Fruit fly (Drosophila melanogaster): ENCODE data around the gene CG7275.

Gene CG7275

DNA sequence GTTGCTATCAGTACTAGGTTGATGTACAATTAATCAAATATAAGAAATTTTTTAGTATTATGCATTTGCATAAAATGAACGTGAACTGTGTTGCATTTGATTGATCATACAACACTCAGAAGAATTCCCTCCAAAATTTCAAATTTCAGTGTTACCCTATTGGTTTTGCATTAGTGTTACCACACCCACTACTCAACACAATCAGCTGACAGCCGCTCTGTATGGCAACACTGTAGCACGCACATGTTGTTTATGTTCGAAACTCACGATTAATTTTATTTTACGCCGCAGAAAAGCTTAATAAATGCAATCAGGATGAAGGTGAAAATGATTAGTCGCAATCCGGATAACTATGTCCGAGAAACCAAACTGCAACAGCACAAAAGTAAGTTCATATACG is at the start of gene CG7275:
Gene CG7275 (plus strand): TSS at position 215 of the 400 bp plus-strand sequence.
- no peak for TF ChIP-seq noc (tag; optimal IDR thresholded peaks at IDR 0.05)

DNA sequence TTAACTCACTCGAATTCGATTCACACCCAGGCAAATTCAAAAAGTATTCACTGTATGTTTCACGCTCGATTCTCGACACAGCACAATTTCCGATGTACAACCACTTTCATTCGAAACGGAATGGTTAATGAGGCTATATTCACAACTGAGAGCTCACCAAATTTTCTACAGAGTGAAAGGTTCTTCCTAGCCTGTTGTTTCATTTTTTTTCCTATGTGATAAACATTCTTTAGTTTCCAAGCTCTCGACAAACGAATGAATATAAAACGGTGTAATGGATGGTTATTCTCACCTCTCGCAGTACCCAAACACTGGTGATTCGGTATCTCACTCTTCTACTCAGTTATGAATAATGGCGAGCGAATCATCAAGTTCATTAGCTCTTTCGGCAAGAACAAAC is 24.7 kb upstream of the CG7275 start, which contains the start of gene cocoon:
Gene cocoon (minus strand): TSS at position 101 of the 400 bp plus-strand sequence.
- TF ChIP-seq noc (tag; optimal IDR thresholded peaks at IDR 0.05), result no peak

DNA sequence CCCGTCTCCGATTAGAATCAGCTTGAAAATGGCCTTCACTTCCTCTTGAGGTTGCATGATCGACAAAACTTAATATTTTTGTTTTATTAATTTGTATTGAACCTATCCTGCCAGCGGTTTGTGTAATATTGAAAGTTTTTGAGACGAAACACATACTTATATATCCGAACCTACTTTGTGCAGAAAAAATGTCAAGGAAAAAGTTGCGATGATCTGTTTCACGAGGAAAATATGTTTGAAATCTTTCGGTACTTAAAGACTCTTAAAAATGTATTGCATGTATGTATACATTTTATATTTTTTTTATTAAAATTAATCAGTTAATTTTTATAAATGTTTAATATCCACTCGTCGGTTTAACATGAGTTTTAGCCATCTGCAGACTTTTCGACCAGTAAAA is 13.5 kb upstream of the CG7275 start, which contains the start of gene Ran-like:
Gene Ran-like (minus strand): TSS at position 101 of the 400 bp plus-strand sequence.
- TF ChIP-seq noc (tag; optimal IDR thresholded peaks at IDR 0.05), result no peak

DNA sequence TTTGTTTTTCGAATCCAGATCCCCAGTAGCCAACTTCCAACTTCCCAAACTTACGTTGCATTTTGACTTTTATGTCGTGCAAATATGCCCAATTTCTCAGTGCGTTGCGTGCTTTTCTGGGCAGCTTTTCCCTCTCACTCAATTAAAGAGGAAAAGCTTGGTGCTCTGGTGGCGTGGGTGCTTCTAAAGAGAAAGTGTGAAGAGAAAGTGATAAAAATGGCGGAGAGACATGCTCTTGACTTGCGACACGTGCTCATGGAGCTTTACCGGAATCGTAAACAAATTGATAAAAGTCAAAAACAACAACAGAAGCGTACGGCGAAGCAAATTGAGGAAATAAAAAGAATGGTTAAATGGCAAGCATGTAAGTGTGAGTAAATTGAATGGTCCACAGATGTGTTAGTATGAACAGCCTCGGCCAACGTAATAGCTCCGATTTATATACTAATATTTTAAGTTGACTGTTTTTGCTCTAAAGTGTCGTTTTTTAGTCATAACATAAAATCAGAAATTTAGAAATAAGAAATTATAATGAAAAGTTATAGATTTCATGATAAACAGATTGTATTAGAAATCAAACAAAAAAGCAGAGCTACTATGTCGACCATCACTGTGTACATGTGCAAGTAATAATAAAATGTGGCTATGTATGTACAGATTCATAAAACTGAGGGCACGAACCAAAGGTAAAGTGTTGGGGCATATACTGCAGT is 4.7 kb upstream of the CG7275 start:
- no peak for TF ChIP-seq noc (tag; optimal IDR thresholded peaks at IDR 0.05)

DNA sequence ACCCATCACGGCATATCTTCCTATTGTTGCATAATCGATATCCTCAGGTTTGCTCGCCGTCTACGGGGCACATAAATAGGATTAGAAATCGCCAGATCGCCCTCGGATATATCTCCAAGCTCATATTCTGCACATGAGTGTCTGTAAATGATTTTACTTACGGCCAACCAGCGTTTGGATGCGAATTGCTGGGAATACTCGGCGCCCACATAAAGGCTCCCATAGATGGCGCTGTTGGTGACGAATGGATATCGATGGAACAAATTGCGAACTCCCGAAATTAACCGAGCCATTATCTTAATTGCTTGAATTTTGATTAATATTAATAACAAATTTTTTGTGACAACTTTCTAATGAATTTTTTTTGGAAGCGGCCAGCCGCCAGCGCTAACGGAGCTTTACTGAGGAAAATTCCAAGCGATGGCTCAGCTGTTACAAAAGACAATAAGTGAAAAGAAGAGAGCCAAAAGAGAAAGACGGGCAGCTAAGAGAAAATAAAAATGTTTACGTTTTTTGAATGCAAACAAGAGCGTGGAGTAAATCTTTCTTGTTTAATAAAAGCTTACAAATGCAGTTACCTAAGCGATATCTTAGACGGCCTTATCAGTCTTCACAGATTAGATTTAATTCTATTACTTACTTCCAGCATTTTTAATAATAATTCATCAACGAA is 4.0 kb upstream of the CG7275 start:
- no peak for TF ChIP-seq noc (tag; optimal IDR thresholded peaks at IDR 0.05)

DNA sequence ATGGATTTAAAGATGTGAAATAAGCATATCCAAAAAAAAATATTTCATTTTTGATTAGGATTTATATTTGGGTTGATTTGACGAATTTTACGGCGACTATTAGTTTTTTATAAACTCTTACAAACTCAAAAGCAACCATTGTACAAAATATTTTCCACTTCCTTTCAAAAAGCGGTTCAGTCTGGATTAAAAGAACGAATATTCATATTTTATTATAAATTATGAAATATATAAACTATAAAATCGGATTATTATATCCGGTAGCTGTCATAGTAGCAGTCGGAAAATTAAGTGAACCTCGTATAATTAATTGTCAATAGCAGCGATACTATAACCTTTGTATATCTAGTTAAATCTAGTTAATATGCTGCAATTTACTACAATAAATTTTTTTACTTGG is 3.3 kb upstream of the CG7275 start, which contains the start of gene CG12355:
Gene CG12355 (minus strand): TSS at position 101 of the 400 bp plus-strand sequence.
- no peak for TF ChIP-seq noc (tag; optimal IDR thresholded peaks at IDR 0.05)

DNA sequence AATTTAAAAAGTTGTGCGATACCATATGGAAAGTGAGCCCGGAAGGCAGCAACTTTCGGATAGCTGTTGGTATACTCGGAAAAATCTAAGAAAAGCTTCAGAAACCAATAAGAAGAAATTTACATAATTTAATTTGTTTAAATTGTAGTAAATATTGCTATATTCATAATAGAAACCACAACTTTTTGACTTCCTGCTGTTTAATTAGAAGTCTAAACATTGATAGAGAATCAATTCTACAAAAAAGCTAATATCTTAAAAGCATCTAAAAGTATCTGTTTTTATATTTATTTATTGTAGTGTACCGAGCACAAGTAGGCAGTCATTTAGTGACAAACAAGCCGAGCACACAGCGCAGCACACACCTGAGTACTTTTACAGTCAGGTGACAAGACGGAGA is 2.5 kb upstream of the CG7275 start, which contains the start of gene CG13455:
Gene CG13455 (plus strand): TSS at position 301 of the 400 bp plus-strand sequence.
- no peak for TF ChIP-seq noc (tag; optimal IDR thresholded peaks at IDR 0.05)

DNA sequence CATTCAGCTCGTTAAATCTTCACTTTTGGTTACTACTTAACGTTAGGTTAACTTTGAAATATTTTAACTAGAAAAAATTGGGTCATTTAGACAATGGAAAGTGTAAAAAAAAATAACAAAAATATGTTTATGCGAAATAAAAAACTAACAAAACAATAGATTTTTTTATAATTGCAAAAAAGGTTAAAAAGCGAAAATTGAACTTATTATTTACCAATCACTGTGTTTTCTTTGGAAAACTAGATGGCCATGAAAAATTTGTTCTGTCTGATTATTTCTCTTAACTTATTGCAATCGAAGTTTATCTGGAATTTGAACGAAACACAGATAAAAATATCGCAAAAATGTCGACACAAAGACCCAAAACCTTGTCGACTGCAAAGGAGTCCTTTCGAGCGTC is 857 bp upstream of the CG7275 start, which contains the start of gene CG7276:
Gene CG7276 (plus strand): TSS at position 301 of the 400 bp plus-strand sequence.
- TF ChIP-seq noc (tag; optimal IDR thresholded peaks at IDR 0.05), result no peak

DNA sequence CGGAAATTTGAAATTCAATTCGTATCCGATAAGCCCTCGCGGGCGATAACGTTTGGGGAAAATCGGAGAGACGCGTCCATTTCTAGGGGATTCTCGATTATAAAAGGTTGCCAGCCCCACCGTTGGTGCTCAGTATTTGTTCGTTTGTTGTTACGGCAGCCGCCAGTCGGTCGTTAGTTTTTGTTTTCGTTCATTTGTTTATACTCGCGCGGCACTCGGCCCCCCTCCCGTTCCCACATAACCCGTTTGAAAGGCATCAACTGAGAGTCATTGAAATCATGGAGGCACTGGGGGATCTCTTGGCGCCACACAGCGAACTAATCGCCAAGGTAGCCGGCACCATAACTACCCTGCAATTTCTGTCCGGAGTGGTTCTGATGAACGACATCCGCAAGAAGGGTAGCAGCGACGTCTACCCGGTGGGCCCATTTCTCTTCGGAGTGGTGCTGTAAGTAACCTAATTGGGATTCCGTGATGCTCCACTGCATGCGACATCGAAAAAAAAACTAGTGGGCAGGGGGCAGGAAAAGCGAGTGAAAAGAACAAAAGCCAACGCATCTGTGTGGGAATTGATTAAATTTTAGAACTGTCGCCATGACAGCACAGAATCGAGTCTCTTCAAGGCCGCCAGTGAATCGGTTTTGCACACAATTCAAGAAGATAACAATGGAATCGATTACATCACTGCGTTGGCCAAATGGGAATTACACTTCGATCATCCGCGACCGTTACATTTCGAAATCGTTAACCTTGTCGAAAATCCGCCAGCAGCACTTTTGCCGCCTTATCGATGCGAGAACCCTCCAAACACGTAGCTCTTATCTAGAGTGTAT is 2.3 kb downstream of the CG7275 start, which contains the start of gene CG7272:
Gene CG7272 (plus strand): TSS at position 126 of the 833 bp plus-strand sequence.
- peak; percentile 12 for TF ChIP-seq noc (tag; optimal IDR thresholded peaks at IDR 0.05)

DNA sequence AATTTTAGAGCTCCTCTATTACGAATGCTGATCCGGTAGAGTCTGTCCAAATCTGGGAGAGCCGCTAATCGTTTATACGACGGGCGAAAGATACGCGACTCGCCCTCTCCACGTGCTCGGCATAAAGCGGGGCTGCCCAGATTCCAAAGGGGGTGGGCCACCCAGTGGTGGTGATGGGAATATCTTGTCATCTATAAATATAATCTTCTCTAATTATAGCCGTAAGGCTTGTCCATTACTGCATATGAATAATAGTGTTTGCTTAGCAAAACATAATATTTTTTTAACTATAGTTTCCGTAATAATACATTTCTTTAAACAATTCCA is 2.9 kb downstream of the CG7275 start:
- peak; percentile 9 for TF ChIP-seq noc (tag; optimal IDR thresholded peaks at IDR 0.05)

DNA sequence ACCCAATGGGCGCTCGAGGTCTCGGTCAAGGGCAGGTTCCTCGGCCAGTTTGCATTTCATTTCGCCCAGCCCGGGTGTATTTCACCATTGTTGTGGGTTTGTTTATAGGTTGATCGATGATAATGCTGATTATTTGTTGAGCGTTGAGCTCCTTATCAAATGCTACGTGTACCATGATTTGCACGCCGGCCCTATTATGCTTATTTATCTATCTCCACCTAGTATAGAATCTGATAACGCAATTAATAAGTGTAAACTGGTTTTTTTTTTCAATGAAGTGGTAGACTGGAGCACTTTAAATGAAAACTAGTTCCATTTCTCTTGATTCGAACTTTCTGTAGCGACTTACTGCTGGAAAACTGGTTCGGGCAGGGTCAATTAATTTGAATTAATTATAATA is 3.5 kb downstream of the CG7275 start:
- TF ChIP-seq noc (tag; optimal IDR thresholded peaks at IDR 0.05), result no peak

DNA sequence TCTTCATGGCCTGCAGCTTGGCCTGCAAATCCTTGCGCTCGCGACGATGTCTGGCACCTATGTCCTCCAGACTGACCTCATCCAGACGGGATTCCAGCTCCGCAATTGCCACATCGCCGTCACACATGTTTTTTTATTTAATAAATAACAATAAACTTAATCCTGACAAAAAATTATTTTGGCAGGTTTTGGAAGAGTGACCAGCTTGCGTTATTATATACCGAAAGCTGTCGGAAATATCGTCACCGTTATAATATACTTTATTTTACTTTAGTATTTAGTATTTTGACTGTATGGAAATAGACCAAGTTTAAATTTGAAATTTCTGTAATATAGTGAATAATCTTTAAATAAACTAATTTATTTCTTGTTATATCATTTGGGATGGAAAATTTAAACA is 5.9 kb downstream of the CG7275 start, which contains the start of gene CG7857:
Gene CG7857 (minus strand): TSS at position 208 of the 400 bp plus-strand sequence.
- TF ChIP-seq noc (tag; optimal IDR thresholded peaks at IDR 0.05), result no peak

DNA sequence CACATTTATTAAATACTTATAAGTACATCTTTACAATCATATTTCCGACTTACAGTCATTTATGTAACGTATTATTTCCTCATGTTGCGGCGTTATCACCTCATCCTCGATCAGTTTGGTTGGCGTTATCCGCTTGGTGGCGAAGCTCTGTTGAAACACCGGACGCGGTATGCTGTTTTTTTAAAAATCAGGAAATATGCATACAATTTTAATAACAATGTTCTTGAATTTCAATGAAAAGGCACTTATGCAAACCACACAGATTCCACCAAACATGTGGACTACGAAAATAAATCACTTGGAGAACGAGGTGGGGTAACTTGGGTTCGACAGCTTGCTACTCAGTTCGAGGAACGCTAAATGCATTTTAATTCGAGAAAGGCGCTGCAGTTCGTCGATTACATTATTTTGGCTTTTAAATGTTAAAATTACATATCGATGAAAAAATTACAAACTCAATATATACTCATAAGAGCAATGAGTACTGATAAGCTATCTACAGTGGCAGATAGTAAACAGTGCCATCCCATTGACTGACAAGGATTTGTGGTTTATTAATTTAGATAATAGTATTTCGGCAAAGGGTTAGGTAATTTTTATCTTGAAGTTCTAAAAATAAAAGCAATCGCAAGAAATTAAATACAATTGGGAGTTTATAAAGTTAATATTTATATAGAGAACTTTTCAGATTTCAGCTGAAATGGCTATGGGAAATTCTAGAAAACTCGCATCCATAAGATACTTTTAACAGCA is 7.6 kb downstream of the CG7275 start:
- TF ChIP-seq noc (tag; optimal IDR thresholded peaks at IDR 0.05), result no peak

DNA sequence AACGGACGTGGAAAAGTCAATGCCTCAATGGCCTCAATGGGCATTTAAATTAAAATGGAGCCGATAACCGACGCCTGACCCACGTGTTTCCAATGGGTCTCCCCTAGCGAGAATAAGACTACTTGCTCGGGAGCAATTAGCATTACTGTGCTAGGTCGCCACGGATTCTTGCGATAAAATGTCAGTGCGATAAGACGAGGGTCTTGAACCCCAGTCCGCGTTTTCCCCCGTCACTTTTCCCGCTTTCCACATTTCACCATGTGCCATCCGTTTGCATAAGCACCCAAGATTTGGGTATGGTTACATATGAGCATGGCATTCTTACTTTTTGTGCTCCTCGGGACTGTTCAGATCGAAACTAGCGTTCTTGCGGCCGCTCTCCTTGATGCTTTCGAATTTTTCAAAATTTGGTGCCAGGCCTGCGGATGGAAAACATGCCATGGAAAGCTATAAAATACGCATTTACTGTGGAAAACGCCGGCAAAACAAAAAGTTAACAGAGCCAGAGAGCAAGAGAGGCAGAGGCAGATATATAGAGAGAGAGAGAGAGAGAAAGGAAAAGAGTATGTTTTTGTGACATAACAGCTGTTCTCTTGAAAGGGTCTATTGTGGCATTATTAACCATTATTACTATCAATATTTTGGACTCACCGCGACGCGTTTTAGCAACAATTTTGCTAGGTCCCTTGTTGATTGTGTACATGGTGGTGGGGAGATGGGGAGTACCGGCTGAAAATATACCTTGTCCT is 8.6 kb downstream of the CG7275 start:
- TF ChIP-seq noc (tag; optimal IDR thresholded peaks at IDR 0.05), result no peak
